Fruit fly (Drosophila melanogaster) S2 (cell line): ENCODE results near the gene mRpL27.

Experiments used
- CG8478 ChIP-seq: fragments of >200 bp; optimal IDR thresholded peaks from 2 replicates; lab custom pipeline; 2018
- CTCF ChIP-seq, 2 experiments: fragments of >200 bp; optimal IDR thresholded peaks; 2 replicates each; lab custom pipeline; 2018

mRpL27 gene

dm6 chr2L:4459543-4459942 is at the start of gene mRpL27, which contains the start of gene CG15435:
TSS of gene mRpL27 (minus strand) at chr2L:4459638.
TSS of gene CG15435 (plus strand) at chr2L:4459729.
- TF ChIP-seq CTCF (optimal IDR thresholded peaks at IDR 0.05; lab: Kevin White, UChicago) (no peak), CG8478 (lab: Kevin White, UChicago) (no peak)

DNA sequence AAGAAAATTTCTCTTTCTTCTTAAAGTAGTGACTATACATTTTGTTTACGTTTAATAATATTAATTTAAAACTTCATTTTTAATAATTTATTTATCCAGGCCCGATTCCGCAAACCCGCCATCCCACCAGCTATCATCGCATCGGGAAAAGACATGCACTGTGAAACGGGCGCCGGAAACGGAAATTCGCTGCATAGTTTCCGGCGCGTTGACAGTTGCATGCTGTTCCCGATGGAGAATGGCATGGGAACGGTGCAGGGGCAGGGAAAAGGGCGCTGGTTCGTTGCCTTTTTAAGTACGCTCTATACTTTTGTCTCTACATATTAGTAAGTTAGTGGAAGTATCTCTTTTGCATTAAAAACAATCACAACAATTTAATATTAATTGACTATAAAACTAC is 18.5 kb upstream of the mRpL27 start:
- TF ChIP-seq CTCF (optimal IDR thresholded peaks at IDR 0.05; lab: Kevin White, UChicago): no peak
- TF ChIP-seq CG8478 (lab: Kevin White, UChicago): no peak

- TF ChIP-seq CG8478 (lab: Kevin White, UChicago): no peak
- no peak for TF ChIP-seq CTCF (optimal IDR thresholded peaks at IDR 0.05; lab: Kevin White, UChicago)
Measured at dm6 chr2L:4476672-4477273, 17.3 kb upstream of the mRpL27 start, which contains the start of gene ine. TSS of gene ine (minus strand) at chr2L:4477022.

- TF ChIP-seq CG8478 (lab: Kevin White, UChicago): no peak
- TF ChIP-seq CTCF (optimal IDR thresholded peaks at IDR 0.05; lab: Kevin White, UChicago): no peak
Measured at dm6 chr2L:4475422-4475821, 16.0 kb upstream of the mRpL27 start.

DNA sequence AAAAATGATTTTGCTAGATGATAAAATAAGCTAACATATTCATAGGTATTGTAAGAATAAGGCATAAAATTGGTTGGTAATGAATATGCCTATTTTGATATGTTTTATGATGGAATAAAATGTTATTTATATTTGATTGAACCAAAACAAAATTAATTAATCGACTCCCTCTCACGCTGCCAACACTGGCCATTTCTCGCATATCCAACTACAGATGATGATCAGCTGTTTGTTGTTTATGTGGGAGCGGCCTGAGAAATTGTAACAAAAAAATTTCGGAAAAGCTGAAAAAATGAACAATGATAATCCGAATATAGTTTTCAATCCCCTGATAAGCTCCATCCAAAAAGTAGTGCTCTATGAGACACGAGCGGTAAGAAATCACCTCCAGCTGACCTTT is 5.5 kb upstream of the mRpL27 start, which contains the start of gene FIG4:
Gene FIG4, plus strand, starts transcription at position 229 of the 400 bp plus-strand sequence.
- no peak for TF ChIP-seq CG8478 (lab: Kevin White, UChicago)
- TF ChIP-seq CTCF (optimal IDR thresholded peaks at IDR 0.05; lab: Kevin White, UChicago): no peak

DNA sequence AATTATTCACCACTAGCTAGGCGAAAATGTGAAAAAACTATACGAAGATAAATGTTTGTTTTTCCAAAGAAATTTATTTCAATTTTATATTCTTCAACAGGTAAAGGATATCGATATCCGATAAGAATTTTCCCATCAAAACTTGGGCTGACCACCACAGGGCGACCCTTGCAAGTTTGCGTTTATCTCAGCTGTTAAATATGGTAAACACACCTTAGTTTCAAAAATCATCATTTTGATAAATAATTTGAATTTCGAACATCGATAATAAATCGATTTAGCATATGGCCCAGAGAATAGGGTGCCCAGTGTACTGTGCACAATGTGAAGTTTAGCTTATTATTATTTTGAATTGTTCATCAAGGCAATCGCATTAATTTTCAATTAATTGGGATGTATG is 3.9 kb upstream of the mRpL27 start, which contains the start of the genes CG15443 and Paris:
Gene CG15443, minus strand, starts transcription at position 125 of the 400 bp plus-strand sequence.
Gene Paris, plus strand, starts transcription at position 289 of the 400 bp plus-strand sequence.
- TF ChIP-seq CTCF (optimal IDR thresholded peaks at IDR 0.05; lab: Kevin White, UChicago): no peak
- TF ChIP-seq CG8478 (lab: Kevin White, UChicago): no peak

DNA sequence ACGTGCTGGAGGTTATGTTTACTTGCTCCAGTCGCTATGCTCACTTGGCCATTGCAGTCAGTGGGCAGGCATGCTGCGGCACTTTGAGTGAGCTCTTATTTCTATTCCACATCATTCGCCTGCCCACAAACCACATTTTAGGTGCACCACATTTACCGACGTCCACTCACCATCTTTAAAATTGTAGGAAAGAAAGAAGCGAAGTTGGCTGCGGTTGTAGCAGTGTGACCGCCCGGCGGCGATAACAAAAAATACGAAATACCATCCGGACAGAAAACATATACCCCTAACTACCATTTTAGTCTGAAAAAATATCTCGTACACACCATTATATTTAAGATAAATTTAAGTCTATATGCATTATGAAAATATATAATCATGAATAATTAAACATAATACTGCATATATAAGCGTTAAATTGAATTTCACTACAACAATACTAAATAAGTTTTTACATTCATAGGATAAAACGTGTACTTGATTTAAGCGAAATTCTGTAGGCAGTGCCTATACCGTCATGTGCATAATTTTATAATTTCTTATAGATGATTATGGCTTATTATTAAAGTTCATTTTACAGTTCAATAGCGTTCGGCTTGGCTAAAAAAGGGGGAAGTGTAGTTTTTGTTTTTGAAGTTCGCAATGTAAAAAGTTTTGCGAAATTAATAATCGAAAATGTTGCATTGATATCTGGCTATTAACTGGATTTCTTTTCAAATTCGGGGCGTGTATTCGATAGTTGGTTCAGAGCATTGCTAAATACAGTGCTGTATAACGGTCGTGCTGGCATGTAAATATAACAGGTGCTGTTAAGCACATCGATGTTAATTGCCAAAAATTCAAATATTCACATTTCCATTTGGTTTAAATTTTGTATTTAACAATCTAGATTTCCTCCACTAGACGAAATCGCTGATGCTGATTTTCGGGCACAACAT is 1.1 kb downstream of the mRpL27 start, which contains the start of gene RpL27A:
Gene RpL27A, minus strand, starts transcription at position 246 of the 938 bp plus-strand sequence.
- no peak for TF ChIP-seq CG8478 (lab: Kevin White, UChicago)
- TF ChIP-seq CTCF (optimal IDR thresholded peaks at IDR 0.05; lab: Kevin White, UChicago): peak in 1 of 2 experiments; percentile 42

- TF ChIP-seq CG8478 (lab: Kevin White, UChicago) (no peak), CTCF (optimal IDR thresholded peaks at IDR 0.05; lab: Kevin White, UChicago) (no peak)
Measured at dm6 chr2L:4456539-4456994, 2.9 kb downstream of the mRpL27 start, which contains the start of gene Gs1l. TSS of gene Gs1l (minus strand) at chr2L:4456807.

DNA sequence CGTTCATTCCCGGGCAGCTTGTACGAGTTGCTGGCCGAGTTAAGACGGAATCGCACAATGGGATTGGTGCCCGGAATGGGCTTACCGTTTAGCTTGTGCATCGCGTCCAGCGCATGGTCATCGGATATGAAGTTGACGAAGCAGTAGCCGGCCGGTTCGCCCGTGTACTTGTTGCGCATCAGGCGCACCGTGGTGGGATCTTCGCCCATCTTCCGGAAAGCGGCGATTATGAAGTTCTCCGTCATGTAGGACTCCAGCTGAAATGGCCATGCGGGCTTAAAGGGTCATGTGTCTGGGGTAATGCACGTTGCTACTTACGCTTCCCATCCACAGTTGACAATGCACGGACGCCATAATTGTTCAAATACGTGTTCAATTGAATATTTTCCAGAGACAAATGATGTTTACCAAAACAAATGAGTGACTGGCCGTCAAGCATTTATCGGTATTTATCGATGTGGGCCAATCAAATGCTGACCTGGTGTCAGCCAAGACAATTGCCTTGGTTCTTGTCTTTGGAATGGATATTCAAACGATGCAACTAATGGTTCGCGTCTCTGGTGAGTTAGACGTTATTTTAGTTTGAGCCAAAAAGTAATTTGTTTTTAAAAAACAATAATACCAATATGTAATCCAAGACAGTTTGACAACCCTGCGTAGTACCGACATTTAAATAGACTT is 5.3 kb downstream of the mRpL27 start, which contains the start of the genes Secp43 and ND-B8:
Gene Secp43, minus strand, starts transcription at position 445 of the 681 bp plus-strand sequence.
Gene ND-B8, plus strand, starts transcription at position 618 of the 681 bp plus-strand sequence.
- TF ChIP-seq CG8478 (lab: Kevin White, UChicago) (no peak), CTCF (optimal IDR thresholded peaks at IDR 0.05; lab: Kevin White, UChicago) (peak; percentile 57 to 70)

DNA sequence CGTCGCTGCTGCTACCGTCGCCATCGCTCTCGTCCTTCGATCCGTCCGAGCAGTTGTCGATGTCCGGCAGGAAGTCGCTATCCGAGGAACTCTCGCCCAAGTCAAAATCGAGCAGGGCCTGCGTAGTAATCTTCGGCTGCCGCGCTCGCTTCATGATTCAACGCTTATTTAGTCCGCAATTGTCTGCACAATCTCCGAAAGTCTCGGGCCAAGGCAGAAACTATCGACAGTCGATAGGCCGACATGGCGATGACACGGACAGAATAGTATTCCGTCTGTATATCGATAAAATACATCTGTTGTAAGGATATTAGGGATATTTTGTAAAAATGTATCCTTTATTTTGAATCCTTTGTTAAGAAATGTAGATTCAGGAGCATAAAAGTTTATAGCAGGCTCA is 6.6 kb downstream of the mRpL27 start, which contains the start of gene CG15439:
Gene CG15439, minus strand, starts transcription at position 241 of the 400 bp plus-strand sequence.
- no peak for TF ChIP-seq CG8478 (lab: Kevin White, UChicago)

dm6 chr2L:4448582-4449016 is 10.8 kb downstream of the mRpL27 start, which contains the start of gene MFS18:
TSS of gene MFS18 (minus strand) at chr2L:4448635.
- TF ChIP-seq CG8478 (lab: Kevin White, UChicago) (no peak), CTCF (optimal IDR thresholded peaks at IDR 0.05; lab: Kevin White, UChicago) (no peak)

DNA sequence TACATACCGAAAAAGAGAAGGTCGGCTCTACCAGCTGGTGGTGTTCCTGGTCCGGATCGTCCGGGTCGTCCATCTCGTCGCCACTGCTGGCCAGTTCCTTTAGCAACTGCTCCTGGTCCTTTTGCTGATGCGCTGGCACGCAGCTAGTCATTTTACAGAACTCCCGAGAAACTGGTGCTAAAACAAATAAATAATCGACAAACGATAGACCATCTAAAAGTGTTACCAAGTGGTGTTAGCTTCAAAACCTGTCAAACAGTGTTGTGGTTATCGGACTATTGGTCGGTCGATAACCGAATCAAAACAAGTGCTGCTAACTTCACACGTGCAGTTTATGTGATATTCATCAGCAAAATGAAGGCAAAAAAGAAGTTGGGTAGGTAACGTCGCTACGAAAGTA is 15.0 kb downstream of the mRpL27 start, which contains the start of the genes morgue and Elp3:
Gene morgue, minus strand, starts transcription at position 224 of the 400 bp plus-strand sequence.
Gene Elp3, plus strand, starts transcription at position 276 of the 400 bp plus-strand sequence.
- TF ChIP-seq CTCF (optimal IDR thresholded peaks at IDR 0.05; lab: Kevin White, UChicago): no peak
- no peak for TF ChIP-seq CG8478 (lab: Kevin White, UChicago)

DNA sequence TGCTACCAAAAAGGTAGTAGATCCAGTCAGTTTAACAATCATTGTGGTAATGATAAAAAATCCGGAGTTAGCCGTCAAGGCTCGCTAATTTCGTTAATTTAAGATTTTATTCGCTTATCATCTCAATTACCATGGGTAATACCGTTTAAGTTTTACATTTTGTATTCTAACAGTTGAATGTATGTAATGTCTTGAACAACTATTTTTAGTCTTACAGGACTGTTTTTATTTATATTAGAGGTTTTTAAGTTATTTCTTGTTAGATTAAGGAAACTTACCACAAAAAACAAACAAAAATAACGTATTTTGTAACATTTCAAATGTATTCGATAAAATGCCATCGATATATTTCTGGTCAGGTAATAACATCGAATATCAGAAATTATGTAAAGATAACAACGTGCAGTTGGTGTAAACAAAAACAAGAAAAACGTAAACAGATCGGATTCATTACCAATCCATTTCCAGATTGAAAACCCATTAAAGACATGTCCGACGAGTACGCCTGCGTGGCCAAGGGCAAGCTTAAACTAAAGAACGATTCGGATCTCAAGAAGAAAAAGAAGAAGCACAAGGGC is 17.3 kb downstream of the mRpL27 start, which contains the start of the genes Sfp24F and CG15432:
Gene Sfp24F, minus strand, starts transcription at position 51 of the 578 bp plus-strand sequence.
Gene CG15432, plus strand, starts transcription at position 311 of the 578 bp plus-strand sequence.
- TF ChIP-seq CTCF (optimal IDR thresholded peaks at IDR 0.05; lab: Kevin White, UChicago): no peak
- TF ChIP-seq CG8478 (lab: Kevin White, UChicago): no peak
